Worm (Caenorhabditis elegans) whole organism, L2 larva: ENCODE measurements around the gene gcy-7.

Source experiments
- C34F6.9 ChIP-seq: fragments of 150-350 bp; optimal IDR thresholded peaks from 2 replicates; lab custom pipeline; 2014; ENCODE audit warnings: missing biosample characterization, missing genetic modification characterization
- F13H6.1 ChIP-seq: sonication (generic microtip); optimal IDR thresholded peaks from 2 replicates; lab custom pipeline; 2016; ENCODE audit warnings: missing genetic modification characterization, missing compliant biosample characterization
- R02D3.7 ChIP-seq: fragments of 150-350 bp; optimal IDR thresholded peaks from 2 replicates; lab custom pipeline; 2014; ENCODE audit warnings: missing biosample characterization, missing genetic modification characterization
- ZK546.5 ChIP-seq: sonication (generic microtip); optimal IDR thresholded peaks from 2 replicates; lab custom pipeline; 2017; ENCODE audit warnings: missing biosample characterization, missing genetic modification characterization
- ama-1 ChIP-seq: fragments of 150-350 bp; optimal IDR thresholded peaks from 2 replicates; lab custom pipeline; 2018; ENCODE audit warnings: inconsistent platforms
- blmp-1 ChIP-seq: sonication (generic microtip); optimal IDR thresholded peaks from 2 replicates; lab custom pipeline; 2017; ENCODE audit warnings: missing genetic modification characterization, mild to moderate bottlenecking, missing compliant biosample characterization, antibody characterized with exemption, moderate library complexity; ENCODE audit not compliant: insufficient read depth
- ceh-16 ChIP-seq: fragments of 150-350 bp; optimal IDR thresholded peaks from 2 replicates; lab custom pipeline; 2014; ENCODE audit warnings: missing biosample characterization, missing genetic modification characterization
- elt-1 ChIP-seq: fragments of 150-350 bp; optimal IDR thresholded peaks from 2 replicates; lab custom pipeline; 2014; ENCODE audit warnings: missing biosample characterization, missing genetic modification characterization
- fos-1 ChIP-seq: fragments of 150-350 bp; optimal IDR thresholded peaks from 2 replicates; lab custom pipeline; 2014; ENCODE audit warnings: missing biosample characterization, missing genetic modification characterization
- gmeb-1 ChIP-seq: fragments of 150-350 bp; optimal IDR thresholded peaks from 2 replicates; lab custom pipeline; 2014; ENCODE audit warnings: missing biosample characterization, missing genetic modification characterization
- lin-11 ChIP-seq: fragments of 150-350 bp; sonication (generic microtip); optimal IDR thresholded peaks from 2 replicates; lab custom pipeline; 2014; ENCODE audit warnings: missing biosample characterization, missing genetic modification characterization, inconsistent platforms, mixed read lengths
- lin-39 ChIP-seq: fragments of 150-350 bp; optimal IDR thresholded peaks from 2 replicates; lab custom pipeline; 2014; ENCODE audit warnings: missing biosample characterization, missing genetic modification reagents, missing genetic modification characterization
- lsy-2 ChIP-seq, 2 experiments: fragments of 150-350 bp in 1 of 2; sonication (generic microtip) in 1 of 2; optimal IDR thresholded peaks; 2 replicates each; lab custom pipeline; 2014 to 2017; ENCODE audit warnings: missing biosample characterization in 2 of 2, missing genetic modification characterization in 2 of 2
- nhr-129 ChIP-seq: fragments of 150-350 bp; optimal IDR thresholded peaks from 2 replicates; lab custom pipeline; 2014; ENCODE audit warnings: missing biosample characterization, missing genetic modification characterization
- nhr-21 ChIP-seq: fragments of 150-350 bp; optimal IDR thresholded peaks from 2 replicates; lab custom pipeline; 2014; ENCODE audit warnings: missing biosample characterization, missing genetic modification characterization
- nhr-23 ChIP-seq: fragments of 150-350 bp; optimal IDR thresholded peaks from 2 replicates; lab custom pipeline; 2014; ENCODE audit warnings: missing biosample characterization, missing genetic modification reagents, missing genetic modification characterization
- nhr-25 ChIP-seq: fragments of 150-350 bp; sonication (generic microtip); optimal IDR thresholded peaks from 3 replicates; lab custom pipeline; 2014; ENCODE audit warnings: missing biosample characterization, missing genetic modification characterization
- nhr-6 ChIP-seq: fragments of 150-350 bp; optimal IDR thresholded peaks from 2 replicates; lab custom pipeline; 2014; ENCODE audit warnings: missing biosample characterization, missing genetic modification characterization
- nhr-77 ChIP-seq: fragments of 150-350 bp; optimal IDR thresholded peaks from 2 replicates; lab custom pipeline; 2014; ENCODE audit warnings: missing biosample characterization, missing genetic modification characterization
- skn-1 ChIP-seq: sonication (generic microtip); optimal IDR thresholded peaks from 2 replicates; lab custom pipeline; 2017; ENCODE audit warnings: missing biosample characterization, missing genetic modification characterization
- sma-3 ChIP-seq: sonication (generic microtip); optimal IDR thresholded peaks from 2 replicates; lab custom pipeline; 2016; ENCODE audit warnings: missing genetic modification reagents, missing genetic modification characterization, missing compliant biosample characterization
- sma-9 ChIP-seq, 2 experiments: fragments of 150-350 bp in 1 of 2; sonication (generic microtip) in 1 of 2; optimal IDR thresholded peaks; 2 replicates each; lab custom pipeline; 2014 to 2016; ENCODE audit warnings: missing genetic modification characterization in 2 of 2, mild to moderate bottlenecking in 1 of 2, missing biosample characterization in 1 of 2, missing compliant biosample characterization in 1 of 2, missing genetic modification reagents in 1 of 2, moderate library complexity in 1 of 2
- unc-55 ChIP-seq: fragments of 150-350 bp; sonication (generic microtip); optimal IDR thresholded peaks from 3 replicates; lab custom pipeline; 2014; ENCODE audit warnings: missing biosample characterization, missing genetic modification reagents, missing genetic modification characterization
- unc-62 ChIP-seq: fragments of 150-350 bp; optimal IDR thresholded peaks from 2 replicates; lab custom pipeline; 2014; ENCODE audit warnings: missing biosample characterization, missing genetic modification reagents, missing genetic modification characterization
- zag-1 ChIP-seq: fragments of 150-350 bp; optimal IDR thresholded peaks from 2 replicates; lab custom pipeline; 2014; ENCODE audit warnings: missing biosample characterization, missing genetic modification characterization
- ztf-4 ChIP-seq: fragments of 150-350 bp; optimal IDR thresholded peaks from 2 replicates; lab custom pipeline; 2014; ENCODE audit warnings: missing biosample characterization, missing genetic modification characterization

The gcy-7 gene

DNA sequence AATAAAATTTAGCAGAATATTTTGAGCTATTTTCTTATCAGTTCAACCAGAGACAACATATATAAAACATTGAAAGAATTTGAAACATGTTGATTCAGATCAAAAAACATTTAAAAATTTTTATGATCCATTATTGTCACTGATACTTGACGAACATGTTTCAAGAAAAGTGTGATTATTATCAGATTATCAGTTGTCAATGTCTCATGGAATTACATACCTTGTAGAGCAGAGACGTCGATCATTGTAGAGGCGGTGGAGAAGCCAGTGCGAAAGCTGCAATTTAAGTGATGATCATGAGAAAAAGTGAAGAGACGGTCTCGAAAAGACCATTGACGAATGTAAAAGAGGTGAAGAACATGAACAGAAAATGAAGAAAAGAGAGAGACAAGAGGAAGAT, 15.2 kb downstream of the gcy-7 start, which contains the start of gene F52E1.9:
Gene F52E1.9, minus strand, starts transcription at position 278 of the 400 bp plus-strand sequence.
- TF ChIP-seq lsy-2 (tag; optimal IDR thresholded peaks at IDR 0.05; lab: Kevin White, UChicago), result no peak
- TF ChIP-seq fos-1 (tag; lab: Kevin White, UChicago), result peak; percentile 60
- TF ChIP-seq sma-9 (GFP tag; optimal IDR thresholded peaks at IDR 0.05; lab: Kevin White, UChicago), result peak; percentile 17
- TF ChIP-seq sma-9 (tag; optimal IDR thresholded peaks at IDR 0.05; lab: Kevin White, UChicago), result no peak

DNA sequence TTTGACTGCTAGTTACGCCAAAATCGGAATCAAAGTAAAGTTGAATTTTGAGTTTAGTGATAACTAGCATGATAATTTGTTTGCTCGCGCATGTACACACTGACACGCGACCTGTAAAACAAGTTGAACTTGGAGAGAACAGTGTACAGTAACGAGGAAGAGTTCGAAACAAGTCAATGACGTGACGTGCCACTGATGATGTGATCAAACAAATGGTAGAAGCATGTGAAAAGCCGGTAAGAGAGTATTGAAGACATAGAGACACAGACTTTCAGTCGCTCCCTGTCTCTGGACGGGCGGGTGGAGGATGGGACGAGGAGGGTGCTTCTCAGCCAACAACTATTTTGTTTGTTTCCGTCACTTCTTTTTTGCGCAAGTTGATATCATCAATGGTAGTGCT, 16.0 kb downstream of the gcy-7 start:
- no peak for TF ChIP-seq unc-62
- TF ChIP-seq C34F6.9 (tag; lab: Kevin White, UChicago), result no peak
- peak; percentile 2 for TF ChIP-seq nhr-21
- peak; percentile 60 for TF ChIP-seq F13H6.1 (tag; lab: Kevin White, UChicago)

DNA sequence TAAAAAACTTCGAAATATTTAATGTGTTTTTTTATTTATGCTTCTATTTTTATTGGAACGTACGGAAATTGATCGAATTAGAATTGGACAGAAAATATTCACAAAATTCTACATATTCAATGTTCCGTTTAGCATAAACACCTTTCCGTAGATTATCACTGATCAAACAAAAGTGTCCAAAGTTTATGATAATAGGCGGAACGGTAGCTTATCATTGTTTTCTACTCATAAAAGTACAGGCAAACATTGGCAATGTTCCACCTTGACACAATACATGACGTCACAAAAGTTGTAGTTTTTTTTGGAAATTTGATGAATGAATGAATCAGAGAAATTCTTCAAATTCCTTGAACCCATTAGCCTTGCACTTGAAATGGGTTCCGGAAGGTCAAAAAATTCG, 16.8 kb downstream of the gcy-7 start:
- TF ChIP-seq sma-3 (GFP tag; lab: Kevin White, UChicago) (no peak), fos-1 (tag; lab: Kevin White, UChicago) (peak; percentile 10)

DNA sequence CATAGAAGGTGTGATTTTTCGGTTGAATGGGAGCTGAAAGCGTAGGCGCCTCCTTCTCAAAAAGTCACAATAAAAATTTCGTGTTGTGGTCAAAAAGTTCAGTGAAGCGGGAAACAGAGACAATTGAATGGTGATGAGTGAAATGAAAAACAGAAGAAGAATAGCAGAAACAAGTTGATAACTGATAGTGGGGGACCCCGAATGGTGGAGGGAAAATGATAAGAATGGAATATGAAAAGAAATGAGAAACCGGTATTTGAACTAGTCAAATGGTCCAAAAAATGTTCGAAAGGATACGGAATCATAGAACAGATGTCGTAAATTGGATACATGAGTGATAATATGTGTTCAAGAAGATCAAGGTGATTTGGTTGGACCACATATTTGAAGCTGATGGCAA, 17.2 kb downstream of the gcy-7 start:
- no peak for TF ChIP-seq lsy-2 (tag; optimal IDR thresholded peaks at IDR 0.05; lab: Kevin White, UChicago)
- no peak for TF ChIP-seq zag-1 (tag; lab: Kevin White, UChicago)
- peak; percentile 15 for TF ChIP-seq blmp-1 (tag; lab: Kevin White, UChicago)
- TF ChIP-seq nhr-129 (tag; lab: Kevin White, UChicago), result no peak
- peak; percentile 24 for TF ChIP-seq sma-9 (GFP tag; optimal IDR thresholded peaks at IDR 0.05; lab: Kevin White, UChicago)
- TF ChIP-seq sma-9 (tag; optimal IDR thresholded peaks at IDR 0.05; lab: Kevin White, UChicago), result no peak

- TF ChIP-seq R02D3.7, result no peak
- TF ChIP-seq nhr-25, result peak; percentile 24
Measured at ce11 chrV:8406155-8406554, 19.0 kb downstream of the gcy-7 start.

- peak; percentile 0 for TF ChIP-seq blmp-1 (tag; lab: Kevin White, UChicago)
- TF ChIP-seq nhr-25, result peak; percentile 31
- TF ChIP-seq unc-62, result no peak
- no peak for TF ChIP-seq ama-1 (lab: Kevin White, UChicago)
- no peak for TF ChIP-seq nhr-6 (tag; lab: Kevin White, UChicago)
- no peak for TF ChIP-seq ztf-4
- TF ChIP-seq zag-1 (tag; lab: Kevin White, UChicago), result no peak
- TF ChIP-seq ZK546.5, result no peak
- no peak for TF ChIP-seq lin-39 (tag; lab: Kevin White, UChicago)
- no peak for TF ChIP-seq elt-1 (tag; lab: Kevin White, UChicago)
- peak; percentile 13 for TF ChIP-seq sma-9 (GFP tag; optimal IDR thresholded peaks at IDR 0.05; lab: Kevin White, UChicago)
- no peak for TF ChIP-seq sma-9 (tag; optimal IDR thresholded peaks at IDR 0.05; lab: Kevin White, UChicago)
- no peak for TF ChIP-seq R02D3.7
- peak; percentile 66 for TF ChIP-seq nhr-129 (tag; lab: Kevin White, UChicago)
- TF ChIP-seq nhr-77, result no peak
- no peak for TF ChIP-seq unc-55 (GFP tag; lab: Kevin White, UChicago)
- no peak for TF ChIP-seq nhr-23 (tag; lab: Kevin White, UChicago)
- no peak for TF ChIP-seq lin-11 (tag; lab: Kevin White, UChicago)
- TF ChIP-seq, all 48 proteins: peak for 4
Measured at ce11 chrV:8406911-8407310, 19.8 kb downstream of the gcy-7 start.

- peak; percentile 17 for TF ChIP-seq fos-1 (tag; lab: Kevin White, UChicago)
- TF ChIP-seq nhr-129 (tag; lab: Kevin White, UChicago), result no peak
- no peak for TF ChIP-seq nhr-6 (tag; lab: Kevin White, UChicago)
- TF ChIP-seq blmp-1 (tag; lab: Kevin White, UChicago), result peak; percentile 78
- TF ChIP-seq skn-1, result no peak
- peak; percentile 13 for TF ChIP-seq nhr-21
Measured at ce11 chrV:8409594-8409993, 22.4 kb downstream of the gcy-7 start.

DNA sequence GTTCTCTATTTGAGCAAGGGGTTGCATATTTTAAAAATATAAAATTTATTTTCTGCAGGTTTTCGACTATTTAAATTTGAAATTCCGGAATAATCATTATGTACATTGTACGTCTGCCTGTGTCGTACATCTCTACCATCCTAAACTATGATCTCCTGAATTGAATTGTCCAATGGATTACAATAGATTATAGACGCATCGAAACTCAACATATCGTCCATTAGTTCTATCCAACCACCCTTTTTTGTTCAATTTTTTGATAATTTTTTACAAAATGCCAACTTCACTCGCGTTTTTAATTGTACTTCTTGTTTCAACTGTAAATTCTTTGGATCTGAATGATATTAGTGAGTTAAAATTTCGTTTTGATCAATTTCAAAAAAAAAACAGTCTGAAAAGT, 23.2 kb downstream of the gcy-7 start, which contains the start of gene F52E1.2:
Gene F52E1.2, plus strand, starts transcription at position 190 of the 400 bp plus-strand sequence.
- no peak for TF ChIP-seq nhr-21
- TF ChIP-seq blmp-1 (tag; lab: Kevin White, UChicago), result no peak
- no peak for TF ChIP-seq sma-9 (GFP tag; optimal IDR thresholded peaks at IDR 0.05; lab: Kevin White, UChicago)
- no peak for TF ChIP-seq sma-9 (tag; optimal IDR thresholded peaks at IDR 0.05; lab: Kevin White, UChicago)
- no peak for TF ChIP-seq unc-62
- no peak for TF ChIP-seq nhr-6 (tag; lab: Kevin White, UChicago)
- no peak for TF ChIP-seq ZK546.5
- TF ChIP-seq nhr-23 (tag; lab: Kevin White, UChicago), result no peak
- no peak for TF ChIP-seq skn-1
- TF ChIP-seq ceh-16, result no peak
- TF ChIP-seq gmeb-1 (tag; lab: Kevin White, UChicago), result no peak
- TF ChIP-seq C34F6.9 (tag; lab: Kevin White, UChicago), result no peak
- TF ChIP-seq ama-1 (lab: Kevin White, UChicago), result no peak
